Fruit fly (Drosophila melanogaster) whole organism, adult: Measurements from ENCODE around the gene Fam92.

Experiments
- CG1620 ChIP-seq: fragments of 200-800 bp; sonication (Bioruptor generic); optimal IDR thresholded peaks from 2 replicates; lab custom pipeline; 2016; ENCODE audit warnings: missing biosample characterization, missing genetic modification characterization
- CG5204 ChIP-seq: fragments of 200-800 bp; sonication (Bioruptor generic); optimal IDR thresholded peaks from 2 replicates; lab custom pipeline; 2016; ENCODE audit warnings: missing biosample characterization, missing genetic modification characterization
- Clk ChIP-seq: fragments of 200-800 bp; sonication (Bioruptor generic); optimal IDR thresholded peaks from 2 replicates; lab custom pipeline; 2017; ENCODE audit warnings: missing biosample characterization, missing genetic modification characterization
- Crg-1 ChIP-seq: fragments of 200-800 bp; sonication (Bioruptor generic); optimal IDR thresholded peaks from 2 replicates; lab custom pipeline; 2016; ENCODE audit warnings: missing biosample characterization, missing genetic modification characterization
- bab1 ChIP-seq: fragments of 200-800 bp; sonication (Bioruptor generic); optimal IDR thresholded peaks from 3 replicates; lab custom pipeline; 2019; ENCODE audit warnings: missing biosample characterization, mild to moderate bottlenecking, missing genetic modification characterization, moderate library complexity
- cnc ChIP-seq, 2 experiments: fragments of >200 bp; optimal IDR thresholded peaks; 2 replicates each; lab custom pipeline; 2017
- pad ChIP-seq: fragments of 200-800 bp; sonication (Bioruptor generic); optimal IDR thresholded peaks from 3 replicates; lab custom pipeline; 2017; ENCODE audit warnings: missing biosample characterization, missing genetic modification characterization, mild to moderate bottlenecking, moderate library complexity, missing genetic modification reagents
- tj ChIP-seq: fragments of 200-800 bp; sonication (Bioruptor generic); optimal IDR thresholded peaks from 3 replicates; lab custom pipeline; 2017; ENCODE audit warnings: missing biosample characterization, mild to moderate bottlenecking, missing genetic modification characterization, moderate library complexity

dm6 chr2L:12423106-12423836 is 1.4 kb upstream of the Fam92 start, which contains the start of gene vir-1:
- TF ChIP-seq cnc (optimal IDR thresholded peaks at IDR 0.05; lab: Kevin White, UChicago) = no peak
- TF ChIP-seq CG1620 = no peak
- no peak for TF ChIP-seq CG5204 (GFP tag; lab: Kevin White, UChicago)
- no peak for TF ChIP-seq pad (GFP tag; lab: Kevin White, UChicago)
- TF ChIP-seq Clk (GFP tag; lab: Kevin White, UChicago) = no peak
- no peak for TF ChIP-seq Crg-1
- TF ChIP-seq tj (GFP tag; lab: Kevin White, UChicago) = no peak
- no peak for TF ChIP-seq bab1 (GFP tag; lab: Kevin White, UChicago)
